Fruit fly (Drosophila melanogaster): ENCODE data around the gene spo.

DNA sequence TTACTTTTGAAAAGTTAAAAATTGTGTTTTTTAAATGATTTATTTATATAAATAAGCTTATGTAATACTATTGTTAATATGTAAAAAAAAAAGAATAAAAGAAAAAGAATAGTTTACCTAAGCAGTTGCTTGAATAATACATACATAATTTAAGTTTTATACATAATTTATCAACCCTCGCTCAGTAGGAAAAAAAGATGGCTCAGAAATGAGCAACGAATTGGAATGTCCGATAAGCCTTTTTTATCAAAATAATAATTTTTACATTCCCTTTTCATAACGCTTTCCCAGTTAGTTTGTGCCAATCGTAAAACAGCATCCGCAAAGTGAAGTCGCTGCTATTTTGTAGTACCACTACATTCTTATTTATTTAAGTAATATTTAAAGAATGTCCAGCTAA lies 12.1 kb upstream of the spo start, which contains the start of gene mthl2:
- no peak for TF ChIP-seq insv (optimal IDR thresholded peaks at IDR 0.05)
- TF ChIP-seq h (optimal IDR thresholded peaks at IDR 0.05), result no peak
- TF ChIP-seq psq (optimal IDR thresholded peaks at IDR 0.05), result no peak
- TF ChIP-seq Sin3A (optimal IDR thresholded peaks at IDR 0.05), result no peak
